Worm (Caenorhabditis elegans): ENCODE data around the gene F36D3.14.

- TF ChIP-seq fkh-10 (GFP tag; optimal IDR thresholded peaks at IDR 0.05) (no peak), elt-3 (tag; optimal IDR thresholded peaks at IDR 0.05) (no peak), nfya-1 (tag; optimal IDR thresholded peaks at IDR 0.05; ENCODE audit: insufficient read depth) (peak; percentile 83), ZK546.5 (tag; optimal IDR thresholded peaks at IDR 0.05) (no peak), pha-4 (tag; optimal IDR thresholded peaks at IDR 0.05) (no peak), fos-1 (tag; optimal IDR thresholded peaks at IDR 0.05) (no peak), nhr-12 (tag; optimal IDR thresholded peaks at IDR 0.05) (no peak)
Measured at ce11 chrV:16540657-16541056, 37.6 kb upstream of the F36D3.14 start.

All from whole organism, L3 larva.